Fruit fly (Drosophila melanogaster) Kc167 (cell line): ENCODE measurements around the gene KrT95D.

Source experiments
- h ChIP-seq: fragments of >200 bp; optimal IDR thresholded peaks from 3 replicates; lab custom pipeline; 2018; ENCODE audit warnings: missing external identifiers
- psq ChIP-seq: fragments of >200 bp; optimal IDR thresholded peaks from 2 replicates; lab custom pipeline; 2017; ENCODE audit warnings: missing external identifiers

DNA sequence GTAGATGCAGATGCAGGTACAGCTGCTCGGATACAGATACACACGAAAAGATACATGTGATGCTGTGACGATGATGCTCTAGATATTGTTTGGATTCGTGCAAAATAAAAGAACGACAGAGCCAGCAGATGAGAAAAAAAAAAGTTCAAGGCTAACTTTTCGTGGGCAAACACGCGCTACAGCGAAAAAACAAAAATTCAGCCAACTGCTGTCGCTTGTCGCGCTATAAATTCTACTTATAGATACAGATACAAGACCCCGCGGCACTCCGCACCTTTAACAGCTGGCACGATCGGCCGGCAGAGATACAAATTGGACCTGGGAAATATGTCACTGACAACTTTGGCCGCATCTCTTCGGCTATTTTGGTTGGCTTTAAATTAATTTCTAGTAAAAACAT, 5.1 kb downstream of the KrT95D start:
- TF ChIP-seq h (lab: Kevin White, UChicago), result no peak
- TF ChIP-seq psq (lab: Kevin White, UChicago), result no peak
